Fruit fly (Drosophila melanogaster) whole organism, prepupa: ENCODE data around the gene CG43084.
A peak's percentile ranks its signal among the peaks of the same experiment; 100 is the strongest.

Experiments
- CG10631 ChIP-seq: fragments of 200-800 bp; sonication (Bioruptor generic); optimal IDR thresholded peaks from 2 replicates; lab custom pipeline; 2016; ENCODE audit warnings: missing biosample characterization, missing genetic modification characterization
- CG10669 ChIP-seq: fragments of 200-800 bp; sonication (Bioruptor generic); optimal IDR thresholded peaks from 3 replicates; lab custom pipeline; 2018; ENCODE audit warnings: missing biosample characterization, mild to moderate bottlenecking, missing genetic modification characterization, moderate library complexity
- CG11294 ChIP-seq: fragments of 200-800 bp; sonication (Bioruptor generic); IDR thresholded peaks from 2 replicates; pipeline ENCODE4 v1.3.6; 2022; ENCODE audit warnings: missing biosample characterization, missing genetic modification characterization
- CG11902 ChIP-seq: fragments of 200-800 bp; sonication (Bioruptor generic); optimal IDR thresholded peaks from 3 replicates; lab custom pipeline; 2016; ENCODE audit warnings: missing biosample characterization, missing genetic modification characterization
- CG15336 ChIP-seq: fragments of 200-800 bp; sonication (Bioruptor generic); IDR thresholded peaks from 2 replicates; pipeline ENCODE4 v1.3.6; 2022; ENCODE audit warnings: missing biosample characterization, missing genetic modification characterization
- CG1621 ChIP-seq: fragments of 200-800 bp; sonication (Bioruptor generic); optimal IDR thresholded peaks from 3 replicates; lab custom pipeline; 2018; ENCODE audit warnings: missing biosample characterization, mild to moderate bottlenecking, missing genetic modification characterization
- CG3032 ChIP-seq: fragments of 200-800 bp; optimal IDR thresholded peaks from 2 replicates; lab custom pipeline; 2019; ENCODE audit warnings: missing biosample characterization, mild to moderate bottlenecking, missing genetic modification characterization, moderate library complexity
- CG31627 ChIP-seq: fragments of 200-800 bp; sonication (Bioruptor generic); optimal IDR thresholded peaks from 3 replicates; lab custom pipeline; 2016; ENCODE audit warnings: missing biosample characterization, missing genetic modification characterization
- CG32006 ChIP-seq: fragments of 200-800 bp; sonication (Bioruptor generic); optimal IDR thresholded peaks from 3 replicates; lab custom pipeline; 2017; ENCODE audit warnings: missing biosample characterization, mild to moderate bottlenecking, missing genetic modification characterization
- CG34406 ChIP-seq: fragments of 200-800 bp; sonication (Bioruptor generic); optimal IDR thresholded peaks from 3 replicates; lab custom pipeline; 2016; ENCODE audit warnings: missing biosample characterization, missing genetic modification characterization
- CG3919 ChIP-seq: fragments of 200-800 bp; sonication (Bioruptor generic); optimal IDR thresholded peaks from 3 replicates; lab custom pipeline; 2016; ENCODE audit warnings: missing biosample characterization, missing genetic modification characterization
- CG4318 ChIP-seq: fragments of 200-800 bp; sonication (Bioruptor generic); optimal IDR thresholded peaks from 3 replicates; lab custom pipeline; 2017; ENCODE audit warnings: missing biosample characterization, mild to moderate bottlenecking, missing genetic modification characterization
- CG6163 ChIP-seq: fragments of 200-800 bp; sonication (Bioruptor generic); IDR thresholded peaks from 3 replicates; pipeline ENCODE4 v1.3.6; 2022; ENCODE audit warnings: missing biosample characterization, missing genetic modification characterization
- CG6276 ChIP-seq: fragments of 200-800 bp; sonication (Bioruptor generic); optimal IDR thresholded peaks from 2 replicates; lab custom pipeline; 2017; ENCODE audit warnings: missing biosample characterization, mild to moderate bottlenecking, missing genetic modification characterization
- CG6792 ChIP-seq: fragments of 200-800 bp; sonication (Bioruptor generic); optimal IDR thresholded peaks from 3 replicates; lab custom pipeline; 2016; ENCODE audit warnings: missing biosample characterization, missing genetic modification characterization
- CG6808 ChIP-seq: fragments of 200-800 bp; sonication (Bioruptor generic); optimal IDR thresholded peaks from 3 replicates; lab custom pipeline; 2017; ENCODE audit warnings: missing biosample characterization, missing genetic modification characterization, mild to moderate bottlenecking, moderate library complexity, missing genetic modification reagents
- CG6854 ChIP-seq: fragments of 200-800 bp; sonication (Bioruptor generic); optimal IDR thresholded peaks from 2 replicates; lab custom pipeline; 2017; ENCODE audit warnings: missing biosample characterization, mild to moderate bottlenecking, missing genetic modification characterization
- CG7368 ChIP-seq: fragments of 200-800 bp; sonication (Bioruptor generic); optimal IDR thresholded peaks from 3 replicates; lab custom pipeline; 2016; ENCODE audit warnings: missing biosample characterization, missing genetic modification characterization
- CG8119 ChIP-seq: fragments of 200-800 bp; sonication (Bioruptor generic); IDR thresholded peaks from 3 replicates; pipeline ENCODE4 v1.3.6; 2022; ENCODE audit warnings: missing biosample characterization, missing genetic modification characterization
- CG8319 ChIP-seq: fragments of 200-800 bp; sonication (Bioruptor generic); optimal IDR thresholded peaks from 3 replicates; lab custom pipeline; 2016; ENCODE audit warnings: missing biosample characterization, missing genetic modification characterization
- CG8632 ChIP-seq: fragments of 200-800 bp; sonication (Bioruptor generic); optimal IDR thresholded peaks from 3 replicates; lab custom pipeline; 2016; ENCODE audit warnings: missing biosample characterization, missing genetic modification characterization
- CG9139 ChIP-seq: fragments of 200-800 bp; sonication (Bioruptor generic); optimal IDR thresholded peaks from 3 replicates; lab custom pipeline; 2017; ENCODE audit warnings: missing biosample characterization, mild to moderate bottlenecking, missing genetic modification characterization
- Eip75B ChIP-seq: fragments of 200-800 bp; sonication (Bioruptor generic); optimal IDR thresholded peaks from 3 replicates; lab custom pipeline; 2016; ENCODE audit warnings: missing biosample characterization, missing genetic modification characterization
- Eip78C ChIP-seq: fragments of 200-800 bp; sonication (Bioruptor generic); peaks from one replicate; lab custom pipeline; 2016; ENCODE audit warnings: missing biosample characterization, missing genetic modification characterization
- Eip93F ChIP-seq: fragments of 200-800 bp; sonication (Bioruptor generic); optimal IDR thresholded peaks from 2 replicates; lab custom pipeline; 2016; ENCODE audit warnings: missing biosample characterization, mild to moderate bottlenecking, missing genetic modification characterization
- Hr39 ChIP-seq: fragments of 200-800 bp; sonication (Bioruptor generic); optimal IDR thresholded peaks from 2 replicates; lab custom pipeline; 2016; ENCODE audit warnings: missing biosample characterization, missing genetic modification characterization
- Met ChIP-seq: fragments of 200-800 bp; sonication (Bioruptor generic); optimal IDR thresholded peaks from 3 replicates; lab custom pipeline; 2016; ENCODE audit warnings: missing biosample characterization, missing genetic modification characterization
- OdsH ChIP-seq: fragments of 200-800 bp; sonication (Bioruptor generic); optimal IDR thresholded peaks from 3 replicates; lab custom pipeline; 2016; ENCODE audit warnings: missing biosample characterization, missing genetic modification characterization
- Smox ChIP-seq: fragments of 200-800 bp; sonication (Bioruptor generic); optimal IDR thresholded peaks from 3 replicates; lab custom pipeline; 2016; ENCODE audit warnings: missing biosample characterization, missing genetic modification characterization
- Sox102F ChIP-seq: fragments of 200-800 bp; sonication (Bioruptor generic); optimal IDR thresholded peaks from 2 replicates; lab custom pipeline; 2016; ENCODE audit warnings: missing biosample characterization, mild to moderate bottlenecking, missing genetic modification characterization
- Sox14 ChIP-seq: fragments of 200-800 bp; sonication (Bioruptor generic); optimal IDR thresholded peaks from 3 replicates; lab custom pipeline; 2016; ENCODE audit warnings: missing biosample characterization, missing genetic modification characterization
- Sox15 ChIP-seq: fragments of 200-800 bp; sonication (Bioruptor generic); optimal IDR thresholded peaks from 3 replicates; lab custom pipeline; 2016; ENCODE audit warnings: missing biosample characterization, missing genetic modification characterization
- cyc ChIP-seq: fragments of 200-800 bp; sonication (Bioruptor generic); optimal IDR thresholded peaks from 3 replicates; lab custom pipeline; 2016; ENCODE audit warnings: missing biosample characterization, missing genetic modification characterization
- dac ChIP-seq: fragments of 200-800 bp; sonication (Bioruptor generic); optimal IDR thresholded peaks from 2 replicates; lab custom pipeline; 2017; ENCODE audit warnings: missing biosample characterization, mild to moderate bottlenecking, missing genetic modification characterization
- dsx ChIP-seq: fragments of 200-800 bp; optimal IDR thresholded peaks from 3 replicates; lab custom pipeline; 2019; ENCODE audit warnings: missing biosample characterization, mild to moderate bottlenecking, missing genetic modification characterization, moderate library complexity; ENCODE audit not compliant: poor library complexity, severe bottlenecking
- fkh ChIP-seq: fragments of 200-800 bp; sonication (Bioruptor generic); optimal IDR thresholded peaks from 3 replicates; lab custom pipeline; 2017; ENCODE audit warnings: missing biosample characterization, mild to moderate bottlenecking, missing genetic modification characterization, moderate library complexity
- lz ChIP-seq: fragments of 200-800 bp; sonication (Bioruptor generic); optimal IDR thresholded peaks from 3 replicates; lab custom pipeline; 2016; ENCODE audit warnings: missing biosample characterization, missing genetic modification characterization
- net ChIP-seq: fragments of 200-800 bp; sonication (Bioruptor generic); optimal IDR thresholded peaks from 3 replicates; lab custom pipeline; 2016; ENCODE audit warnings: missing biosample characterization, missing genetic modification characterization
- salr ChIP-seq, 2 experiments: fragments of 200-800 bp; sonication (Bioruptor generic); optimal IDR thresholded peaks; 3 replicates each; lab custom pipeline; 2016 to 2018; ENCODE audit warnings: missing biosample characterization in 2 of 2, missing genetic modification characterization in 2 of 2, mild to moderate bottlenecking in 1 of 2
- spab ChIP-seq: fragments of 200-800 bp; sonication (Bioruptor generic); optimal IDR thresholded peaks from 2 replicates; lab custom pipeline; 2017; ENCODE audit warnings: missing biosample characterization, mild to moderate bottlenecking, missing genetic modification characterization, missing genetic modification reagents
- ss ChIP-seq, 2 experiments: fragments of 200-800 bp; sonication (Bioruptor generic); optimal IDR thresholded peaks; 2 replicates in 1 of 2; 3 replicates in 1 of 2; lab custom pipeline; 2017 to 2018; ENCODE audit warnings: mild to moderate bottlenecking in 2 of 2, missing biosample characterization in 2 of 2, missing genetic modification characterization in 2 of 2, moderate library complexity in 1 of 2
- topi ChIP-seq: fragments of 200-800 bp; sonication (Bioruptor generic); optimal IDR thresholded peaks from 3 replicates; lab custom pipeline; 2016; ENCODE audit warnings: missing biosample characterization, missing genetic modification characterization
- vri ChIP-seq: fragments of 200-800 bp; sonication (Bioruptor generic); optimal IDR thresholded peaks from 3 replicates; lab custom pipeline; 2016; ENCODE audit warnings: missing biosample characterization, mild to moderate bottlenecking, missing genetic modification characterization

Gene CG43084

dm6 chr3L:15634368-15635075 lies 16.1 kb upstream of the CG43084 start:
- TF ChIP-seq fkh (GFP tag; lab: Kevin White, UChicago) (peak; percentile 41), CG10669 (GFP tag; lab: Kevin White, UChicago) (no peak), CG6808 (GFP tag; lab: Kevin White, UChicago) (no peak)

dm6 chr3L:15636359-15636758 lies 14.3 kb upstream of the CG43084 start:
- TF ChIP-seq CG8632: peak; percentile 5
- TF ChIP-seq CG6808 (GFP tag; lab: Kevin White, UChicago): no peak
- peak; percentile 3 for TF ChIP-seq Eip93F (GFP tag; lab: Kevin White, UChicago)
- TF ChIP-seq CG6163 (GFP tag; lab: Robert Waterston, UW): no peak
- no peak for TF ChIP-seq CG7368 (GFP tag; lab: Kevin White, UChicago)
- no peak for TF ChIP-seq CG10631
- TF ChIP-seq CG9139 (GFP tag; lab: Kevin White, UChicago): no peak
- TF ChIP-seq CG1621 (tag; lab: Kevin White, UChicago): no peak
- TF ChIP-seq CG3919 (GFP tag; lab: Kevin White, UChicago): no peak
- TF ChIP-seq CG8319 (GFP tag; lab: Kevin White, UChicago): no peak
- TF ChIP-seq CG8119 (GFP tag; lab: Robert Waterston, UW): no peak
- no peak for TF ChIP-seq CG11294 (GFP tag; lab: Robert Waterston, UW)
- TF ChIP-seq Eip75B: no peak
- TF ChIP-seq net (GFP tag; lab: Kevin White, UChicago): no peak
- no peak for TF ChIP-seq CG6276 (GFP tag; lab: Kevin White, UChicago)
- no peak for TF ChIP-seq Sox14
- TF ChIP-seq fkh (GFP tag; lab: Kevin White, UChicago): peak; percentile 42
- TF ChIP-seq Sox15: no peak
- no peak for TF ChIP-seq cyc (GFP tag; lab: Kevin White, UChicago)
- TF ChIP-seq topi (GFP tag; lab: Kevin White, UChicago): no peak
- TF ChIP-seq spab (GFP tag; lab: Kevin White, UChicago): no peak
- TF ChIP-seq Hr39: no peak
- TF ChIP-seq vri: peak; percentile 83
- peak; percentile 46 for TF ChIP-seq Eip78C (GFP tag; lab: Kevin White, UChicago)
- TF ChIP-seq CG32006 (GFP tag; lab: Kevin White, UChicago): no peak
- TF ChIP-seq, all 60 proteins: peak for 5

- TF ChIP-seq CG11294 (GFP tag; lab: Robert Waterston, UW) (no peak), Sox102F (no peak), OdsH (GFP tag; lab: Kevin White, UChicago) (no peak), Smox (GFP tag; lab: Kevin White, UChicago) (no peak), CG6808 (GFP tag; lab: Kevin White, UChicago) (no peak), CG8119 (GFP tag; lab: Robert Waterston, UW) (no peak), Hr39 (no peak), Sox15 (no peak), dsx (GFP tag; lab: Kevin White, UChicago) (no peak), CG8632 (no peak), CG3919 (GFP tag; lab: Kevin White, UChicago) (no peak), CG6276 (GFP tag; lab: Kevin White, UChicago) (no peak), cyc (GFP tag; lab: Kevin White, UChicago) (no peak)
Observed at dm6 chr3L:15636978-15637377, 13.7 kb upstream of the CG43084 start.

dm6 chr3L:15637618-15638017 lies 13.0 kb upstream of the CG43084 start:
- peak; percentile 4 for TF ChIP-seq Sox14
- TF ChIP-seq Smox (GFP tag; lab: Kevin White, UChicago): no peak
- TF ChIP-seq CG6792 (GFP tag; lab: Kevin White, UChicago): no peak
- no peak for TF ChIP-seq CG4318 (GFP tag; lab: Kevin White, UChicago)
- no peak for TF ChIP-seq CG6854 (GFP tag; lab: Kevin White, UChicago)
- TF ChIP-seq CG34406 (GFP tag; lab: Kevin White, UChicago): peak; percentile 23
- no peak for TF ChIP-seq topi (GFP tag; lab: Kevin White, UChicago)
- TF ChIP-seq lz (GFP tag; lab: Kevin White, UChicago): no peak
- peak; percentile 27 for TF ChIP-seq fkh (GFP tag; lab: Kevin White, UChicago)
- TF ChIP-seq dac (GFP tag; lab: Kevin White, UChicago): no peak
- TF ChIP-seq CG10669 (GFP tag; lab: Kevin White, UChicago): peak; percentile 6
- no peak for TF ChIP-seq Met (GFP tag; lab: Kevin White, UChicago)
- TF ChIP-seq CG32006 (GFP tag; lab: Kevin White, UChicago): no peak
- no peak for TF ChIP-seq CG11902 (GFP tag; lab: Kevin White, UChicago)
- TF ChIP-seq salr (GFP tag; optimal IDR thresholded peaks at IDR 0.05; lab: Kevin White, UChicago): no peak
- TF ChIP-seq Sox15: no peak
- TF ChIP-seq Hr39: no peak
- no peak for TF ChIP-seq CG15336
- no peak for TF ChIP-seq CG3032 (tag; lab: Kevin White, UChicago)
- TF ChIP-seq dsx (GFP tag; lab: Kevin White, UChicago): no peak
- TF ChIP-seq Eip93F (GFP tag; lab: Kevin White, UChicago): peak; percentile 14
- TF ChIP-seq ss (GFP tag; optimal IDR thresholded peaks at IDR 0.05; lab: Kevin White, UChicago): peak in 1 of 2 experiments; percentile 27
- no peak for TF ChIP-seq CG31627
